Fruit fly (Drosophila melanogaster) whole organism, prepupa: ENCODE measurements around the gene plum.

Source experiments
- CG11762 ChIP-seq: fragments of 200-800 bp; sonication (Bioruptor generic); optimal IDR thresholded peaks from 3 replicates; lab custom pipeline; 2016; ENCODE audit warnings: missing biosample characterization, missing genetic modification characterization; ENCODE audit not compliant: insufficient read depth
- Eip78C ChIP-seq: fragments of 200-800 bp; sonication (Bioruptor generic); peaks from one replicate; lab custom pipeline; 2016; ENCODE audit warnings: missing biosample characterization, missing genetic modification characterization
- acj6 ChIP-seq: fragments of 200-800 bp; sonication (Bioruptor generic); optimal IDR thresholded peaks from 3 replicates; lab custom pipeline; 2016; ENCODE audit warnings: missing biosample characterization, missing genetic modification characterization
- dsx ChIP-seq: fragments of 200-800 bp; optimal IDR thresholded peaks from 3 replicates; lab custom pipeline; 2019; ENCODE audit warnings: missing biosample characterization, mild to moderate bottlenecking, missing genetic modification characterization, moderate library complexity; ENCODE audit not compliant: poor library complexity, severe bottlenecking
- fd59A ChIP-seq: fragments of 200-800 bp; sonication (Bioruptor generic); optimal IDR thresholded peaks from 2 replicates; lab custom pipeline; 2017; ENCODE audit warnings: missing biosample characterization, mild to moderate bottlenecking, missing genetic modification characterization, missing genetic modification reagents
- fkh ChIP-seq: fragments of 200-800 bp; sonication (Bioruptor generic); optimal IDR thresholded peaks from 3 replicates; lab custom pipeline; 2017; ENCODE audit warnings: missing biosample characterization, mild to moderate bottlenecking, missing genetic modification characterization, moderate library complexity

- TF ChIP-seq dsx (GFP tag; lab: Kevin White, UChicago): no peak
- TF ChIP-seq fkh (GFP tag; lab: Kevin White, UChicago): no peak
- TF ChIP-seq acj6 (GFP tag; lab: Kevin White, UChicago): no peak
- no peak for TF ChIP-seq CG11762
- no peak for TF ChIP-seq fd59A
- TF ChIP-seq Eip78C (GFP tag; lab: Kevin White, UChicago): peak; percentile 68
Observed at dm6 chr3R:26478040-26478439, 57.0 kb downstream of the plum start.
